Fruit fly (Drosophila melanogaster) whole organism, embryonic: Measurements from ENCODE around the gene CG7071.

Source experiments
- Bdp1 ChIP-seq: fragments of 200-800 bp; sonication (Bioruptor generic); optimal IDR thresholded peaks from 3 replicates; lab custom pipeline; 2016; ENCODE audit warnings: missing biosample characterization, missing genetic modification characterization
- Bgb ChIP-seq: fragments of 200-800 bp; sonication (Bioruptor generic); IDR thresholded peaks from 2 replicates; pipeline ENCODE4 v1.3.6; 2022; ENCODE audit warnings: missing biosample characterization, missing genetic modification characterization; ENCODE audit not compliant: partially characterized antibody
- Blimp-1 ChIP-seq: fragments of 200-800 bp; sonication (Bioruptor generic); optimal IDR thresholded peaks from 3 replicates; lab custom pipeline; 2018; ENCODE audit warnings: missing biosample characterization, missing genetic modification characterization, mild to moderate bottlenecking, moderate library complexity, missing genetic modification reagents
- CG14050 ChIP-seq: fragments of 200-800 bp; sonication (Bioruptor generic); IDR thresholded peaks from 3 replicates; pipeline ENCODE4 v1.3.6; 2022; ENCODE audit warnings: missing biosample characterization, missing genetic modification characterization
- CG14441 ChIP-seq: fragments of 200-800 bp; sonication (Bioruptor generic); IDR thresholded peaks from 2 replicates; pipeline ENCODE4 v1.3.6; 2022; ENCODE audit warnings: missing biosample characterization, missing genetic modification characterization
- CG14860 ChIP-seq: fragments of 200-800 bp; sonication (Bioruptor generic); IDR thresholded peaks from 3 replicates; pipeline ENCODE4 v1.3.6; 2022; ENCODE audit warnings: missing biosample characterization, missing genetic modification characterization; ENCODE audit not compliant: partially characterized antibody
- CG16813 ChIP-seq: fragments of 200-800 bp; sonication (Bioruptor generic); IDR thresholded peaks from 3 replicates; pipeline ENCODE4 v1.3.6; 2022; ENCODE audit warnings: missing biosample characterization, missing genetic modification characterization; ENCODE audit not compliant: partially characterized antibody
- CG2889 ChIP-seq: fragments of 200-800 bp; sonication (Bioruptor generic); IDR thresholded peaks from 3 replicates; pipeline ENCODE4 v1.3.6; 2022; ENCODE audit warnings: missing biosample characterization, missing genetic modification characterization
- CG3163 ChIP-seq: fragments of 200-800 bp; sonication (Bioruptor generic); optimal IDR thresholded peaks from 3 replicates; lab custom pipeline; 2016; ENCODE audit warnings: missing biosample characterization, missing genetic modification characterization
- CG3847 ChIP-seq: fragments of 200-800 bp; sonication (Bioruptor generic); IDR thresholded peaks from 2 replicates; pipeline ENCODE4 v1.3.6; 2022; ENCODE audit warnings: missing biosample characterization, missing genetic modification characterization
- CG6791 ChIP-seq: fragments of 200-800 bp; sonication (Bioruptor generic); IDR thresholded peaks from 3 replicates; pipeline ENCODE4 v1.3.6; 2022; ENCODE audit warnings: missing biosample characterization, missing genetic modification characterization; ENCODE audit not compliant: partially characterized antibody
- CG7357 ChIP-seq: fragments of 200-800 bp; sonication (Bioruptor generic); IDR thresholded peaks from 3 replicates; pipeline ENCODE4 v1.3.6; 2022; ENCODE audit warnings: missing biosample characterization, missing genetic modification characterization
- CG8290 ChIP-seq, 3 experiments: fragments of 200-800 bp; sonication (Bioruptor generic); optimal IDR thresholded peaks; 2 replicates each; lab custom pipeline; 2016 to 2019; ENCODE audit warnings: missing biosample characterization in 3 of 3, missing genetic modification characterization in 3 of 3, mild to moderate bottlenecking in 2 of 3, moderate library complexity in 1 of 3
- CG8765 ChIP-seq: fragments of 200-800 bp; sonication (Bioruptor generic); IDR thresholded peaks from 2 replicates; pipeline ENCODE4 v1.3.6; 2022; ENCODE audit warnings: missing biosample characterization, missing genetic modification characterization
- CG9727 ChIP-seq: fragments of 200-800 bp; sonication (Bioruptor generic); optimal IDR thresholded peaks from 3 replicates; lab custom pipeline; 2017; ENCODE audit warnings: missing biosample characterization, mild to moderate bottlenecking, missing genetic modification characterization
- Ets65A ChIP-seq: fragments of 200-800 bp; sonication (Bioruptor generic); peaks from one replicate; lab custom pipeline; 2016; ENCODE audit warnings: missing biosample characterization, missing genetic modification characterization
- HmgZ ChIP-seq: fragments of 200-800 bp; sonication (Bioruptor generic); optimal IDR thresholded peaks from 2 replicates; lab custom pipeline; 2018; ENCODE audit warnings: missing biosample characterization, mild to moderate bottlenecking, missing genetic modification characterization
- Lim3 ChIP-seq: fragments of 200-800 bp; sonication (Bioruptor generic); IDR thresholded peaks from 2 replicates; pipeline ENCODE4 v1.3.6; 2022; ENCODE audit warnings: missing biosample characterization, missing genetic modification characterization
- Med ChIP-seq: fragments of 200-800 bp; sonication (Bioruptor generic); peaks from one replicate; lab custom pipeline; 2016; ENCODE audit warnings: missing biosample characterization, missing genetic modification characterization, mild to moderate bottlenecking, inconsistent platforms, moderate library complexity
- Myb ChIP-seq: fragments of 200-800 bp; sonication (Bioruptor generic); optimal IDR thresholded peaks from 2 replicates; lab custom pipeline; 2016; ENCODE audit warnings: missing biosample characterization, missing genetic modification characterization
- Opbp ChIP-seq: fragments of 200-800 bp; sonication (Bioruptor generic); IDR thresholded peaks from 3 replicates; pipeline ENCODE4 v1.3.6; 2022; ENCODE audit warnings: missing biosample characterization, missing genetic modification characterization; ENCODE audit not compliant: partially characterized antibody
- Poxn ChIP-seq: fragments of 200-800 bp; sonication (Bioruptor generic); IDR thresholded peaks from 2 replicates; pipeline ENCODE4 v1.3.6; 2022; ENCODE audit warnings: missing biosample characterization, missing genetic modification characterization
- Rfx ChIP-seq: fragments of 200-800 bp; sonication (Bioruptor generic); IDR thresholded peaks from 2 replicates; pipeline ENCODE4 v1.3.6; 2022; ENCODE audit warnings: missing biosample characterization, missing genetic modification characterization
- Scr ChIP-seq: fragments of 200-800 bp; sonication (Bioruptor generic); IDR thresholded peaks from 2 replicates; pipeline ENCODE4 v1.3.6; 2022; ENCODE audit warnings: missing biosample characterization, missing genetic modification characterization; ENCODE audit not compliant: partially characterized antibody
- Side ChIP-seq: fragments of 200-800 bp; sonication (Bioruptor generic); optimal IDR thresholded peaks from 2 replicates; lab custom pipeline; 2016; ENCODE audit warnings: missing biosample characterization, missing genetic modification characterization
- Ssrp ChIP-seq: fragments of 200-800 bp; sonication (Bioruptor generic); optimal IDR thresholded peaks from 2 replicates; lab custom pipeline; 2018; ENCODE audit warnings: missing biosample characterization, mild to moderate bottlenecking, missing genetic modification characterization, moderate library complexity
- Vsx1 ChIP-seq: fragments of 200-800 bp; sonication (Bioruptor generic); optimal IDR thresholded peaks from 2 replicates; lab custom pipeline; 2017; ENCODE audit warnings: missing biosample characterization, mild to moderate bottlenecking, missing genetic modification characterization, missing genetic modification reagents
- amos ChIP-seq: fragments of 200-800 bp; sonication (Bioruptor generic); IDR thresholded peaks from 2 replicates; pipeline ENCODE4 v1.3.6; 2022; ENCODE audit warnings: missing biosample characterization, missing genetic modification characterization; ENCODE audit not compliant: partially characterized antibody
- cas ChIP-seq: fragments of 200-800 bp; sonication (Bioruptor generic); IDR thresholded peaks from 2 replicates; pipeline ENCODE4 v1.3.6; 2022; ENCODE audit warnings: missing biosample characterization, missing genetic modification characterization
- chn ChIP-seq: fragments of 200-800 bp; sonication (Bioruptor generic); optimal IDR thresholded peaks from 2 replicates; lab custom pipeline; 2016; ENCODE audit warnings: missing biosample characterization, missing genetic modification characterization
- dati ChIP-seq: fragments of 200-800 bp; sonication (Bioruptor generic); IDR thresholded peaks from 2 replicates; pipeline ENCODE4 v1.3.6; 2022; ENCODE audit warnings: missing biosample characterization, missing genetic modification characterization
- exex ChIP-seq: fragments of 200-800 bp; sonication (Bioruptor generic); optimal IDR thresholded peaks from 4 replicates; lab custom pipeline; 2018; ENCODE audit warnings: missing biosample characterization, mild to moderate bottlenecking, missing genetic modification characterization, moderate library complexity
- fd102C ChIP-seq: fragments of 200-800 bp; sonication (Bioruptor generic); optimal IDR thresholded peaks from 2 replicates; lab custom pipeline; 2018; ENCODE audit warnings: missing biosample characterization, mild to moderate bottlenecking, missing genetic modification characterization, moderate library complexity
- gce ChIP-seq: fragments of 200-800 bp; sonication (Bioruptor generic); IDR thresholded peaks from 3 replicates; pipeline ENCODE4 v1.3.6; 2022; ENCODE audit warnings: missing biosample characterization, missing genetic modification characterization
- grn ChIP-seq: fragments of 200-800 bp; sonication (Bioruptor generic); optimal IDR thresholded peaks from 3 replicates; lab custom pipeline; 2017; ENCODE audit warnings: missing biosample characterization, missing genetic modification characterization
- hth ChIP-seq: fragments of >200 bp; optimal IDR thresholded peaks from 2 replicates; lab custom pipeline; 2017; ENCODE audit warnings: inconsistent platforms
- ind ChIP-seq: fragments of 200-800 bp; sonication (Bioruptor generic); optimal IDR thresholded peaks from 3 replicates; lab custom pipeline; 2016; ENCODE audit warnings: missing biosample characterization, missing genetic modification characterization
- mld ChIP-seq: fragments of 200-800 bp; sonication (Bioruptor generic); IDR thresholded peaks from 3 replicates; pipeline ENCODE4 v1.3.6; 2022; ENCODE audit warnings: missing biosample characterization, missing genetic modification characterization; ENCODE audit not compliant: partially characterized antibody
- slbo ChIP-seq: fragments of 200-800 bp; sonication (Bioruptor generic); IDR thresholded peaks from 2 replicates; pipeline ENCODE4 v1.3.6; 2022; ENCODE audit warnings: missing biosample characterization, missing genetic modification characterization
- so ChIP-seq: fragments of 200-800 bp; sonication (Bioruptor generic); IDR thresholded peaks from 3 replicates; pipeline ENCODE4 v1.3.6; 2022; ENCODE audit warnings: missing biosample characterization, missing genetic modification characterization
- toy ChIP-seq: fragments of 200-800 bp; sonication (Bioruptor generic); IDR thresholded peaks from 2 replicates; pipeline ENCODE4 v1.3.6; 2022; ENCODE audit warnings: missing biosample characterization, missing genetic modification characterization
- yki ChIP-seq: fragments of >200 bp; optimal IDR thresholded peaks from 3 replicates; lab custom pipeline; 2018

The CG7071 gene

dm6 chr3R:22395409-22396178, 33.2 kb downstream of the CG7071 start (continued):
- TF ChIP-seq Side (no peak), CG8765 (GFP tag; lab: Robert Waterston, UW) (no peak), Ssrp (tag; lab: Kevin White, UChicago) (no peak), yki (lab: Kevin White, UChicago) (no peak), CG3163 (GFP tag; lab: Kevin White, UChicago) (no peak), Blimp-1 (GFP tag; lab: Kevin White, UChicago) (peak; percentile 52), hth (no peak), CG14441 (GFP tag; lab: Robert Waterston, UW) (no peak)

DNA sequence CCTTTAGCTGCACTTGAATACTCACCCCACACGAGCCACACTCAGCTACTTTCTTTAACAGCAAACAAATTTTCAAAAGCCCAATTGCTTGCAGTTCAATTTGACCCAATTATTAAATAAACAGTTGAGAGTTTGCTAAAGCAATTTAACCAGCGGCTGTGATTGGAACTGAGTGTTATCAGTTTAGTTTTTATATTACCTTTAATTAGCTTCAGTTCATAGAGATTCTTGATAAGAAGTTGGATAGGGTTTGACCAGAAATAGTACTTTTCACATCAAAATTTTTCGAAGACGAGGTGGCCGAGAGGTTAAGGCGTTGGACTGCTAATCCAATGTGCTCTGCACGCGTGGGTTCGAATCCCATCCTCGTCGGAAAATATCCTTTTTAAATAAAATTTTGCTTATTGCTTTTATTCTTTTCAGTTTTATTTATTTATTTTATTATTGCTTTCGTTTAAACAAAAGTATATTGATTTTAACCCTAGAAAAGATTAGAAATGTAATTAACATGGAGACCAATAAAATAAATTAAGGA, 33.9 kb downstream of the CG7071 start:
- TF ChIP-seq ind (no peak), Opbp (GFP tag; lab: Robert Waterston, UW) (peak; percentile 55; the same call in 1 of the 3 replicates), mld (GFP tag; lab: Robert Waterston, UW) (0 out of 3 replicates have a peak, but pooled peaks have one; percentile 31), Poxn (GFP tag; lab: Robert Waterston, UW) (no peak), Bgb (peak; percentile 50; the same call in 1 of the 2 replicates), CG9727 (GFP tag; lab: Kevin White, UChicago) (no peak), cas (no peak), CG3847 (GFP tag; lab: Robert Waterston, UW) (no peak), Lim3 (peak; percentile 19; the same call in 1 of the 2 replicates), HmgZ (no peak), dati (no peak), CG16813 (GFP tag; lab: Robert Waterston, UW) (peak; percentile 66), Myb (GFP tag; lab: Kevin White, UChicago) (no peak), gce (no peak), chn (no peak), Rfx (GFP tag; lab: Robert Waterston, UW) (no peak), CG7357 (GFP tag; lab: Robert Waterston, UW) (no peak), CG6791 (GFP tag; lab: Robert Waterston, UW) (peak; percentile 74), CG8290 (GFP tag; optimal IDR thresholded peaks at IDR 0.05; lab: Kevin White, UChicago) (no peak), CG8290 (tag; optimal IDR thresholded peaks at IDR 0.05; lab: Kevin White, UChicago) (peak in 1 of 2 experiments; percentile 22), CG14860 (GFP tag; lab: Robert Waterston, UW) (0 out of 3 replicates have a peak, but pooled peaks have one; percentile 35), amos (GFP tag; lab: Robert Waterston, UW) (peak; percentile 78; the same call in 1 of the 2 replicates), so (no peak), exex (peak; percentile 88), Ets65A (GFP tag; lab: Kevin White, UChicago) (no peak), CG2889 (GFP tag; lab: Robert Waterston, UW) (no peak), toy (GFP tag; lab: Robert Waterston, UW) (no peak), CG14050 (GFP tag; lab: Robert Waterston, UW) (no peak), Vsx1 (GFP tag; lab: Kevin White, UChicago) (peak; percentile 85), Scr (GFP tag; lab: Robert Waterston, UW) (peak; percentile 7; the same call in 1 of the 2 replicates), fd102C (no peak), Bdp1 (GFP tag; lab: Kevin White, UChicago) (peak; percentile 94), Med (GFP tag; lab: Kevin White, UChicago) (peak; percentile 25), grn (peak; percentile 73), slbo (no peak)
